Worm (Caenorhabditis elegans) whole organism, mixed stage, embryonic: Measurements from ENCODE around the gene set-17.

ENCODE experiments used
- M03D4.4 ChIP-seq: sonication (generic microtip); optimal IDR thresholded peaks from 2 replicates; lab custom pipeline; 2017; ENCODE audit warnings: mild to moderate bottlenecking, missing genetic modification characterization, missing compliant biosample characterization
- bed-3 ChIP-seq: fragments of 200-800 bp; sonication (Bioruptor generic); optimal IDR thresholded peaks from 3 replicates; lab custom pipeline; 2018; ENCODE audit warnings: mild to moderate bottlenecking, missing genetic modification characterization, moderate library complexity, missing compliant biosample characterization
- blmp-1 ChIP-seq: fragments of 150-350 bp; optimal IDR thresholded peaks from 2 replicates; lab custom pipeline; 2014; ENCODE audit warnings: missing biosample characterization, missing genetic modification characterization
- ceh-43 ChIP-seq: fragments of 200-800 bp; sonication (Bioruptor generic); optimal IDR thresholded peaks from 2 replicates; lab custom pipeline; 2018; ENCODE audit warnings: mild to moderate bottlenecking, missing genetic modification characterization, moderate library complexity, missing compliant biosample characterization
- ceh-83 ChIP-seq: fragments of 200-800 bp; sonication (Bioruptor generic); optimal IDR thresholded peaks from 2 replicates; lab custom pipeline; 2018; ENCODE audit warnings: mild to moderate bottlenecking, missing genetic modification characterization, missing compliant biosample characterization
- ces-1 ChIP-seq: fragments of 150-350 bp; optimal IDR thresholded peaks from 2 replicates; lab custom pipeline; 2014; ENCODE audit warnings: missing biosample characterization, missing genetic modification reagents, missing genetic modification characterization
- cnd-1 ChIP-seq: fragments of 200-800 bp; sonication (Bioruptor generic); optimal IDR thresholded peaks from 2 replicates; lab custom pipeline; 2018; ENCODE audit warnings: mild to moderate bottlenecking, missing genetic modification characterization, missing compliant biosample characterization
- drap-1 ChIP-seq: fragments of 200-800 bp; sonication (Bioruptor generic); optimal IDR thresholded peaks from 3 replicates; lab custom pipeline; 2018; ENCODE audit warnings: mild to moderate bottlenecking, missing genetic modification characterization, missing compliant biosample characterization
- elt-1 ChIP-seq: sonication (generic microtip); optimal IDR thresholded peaks from 2 replicates; lab custom pipeline; 2017; ENCODE audit warnings: missing genetic modification characterization, mild to moderate bottlenecking, missing compliant biosample characterization, antibody characterized with exemption, moderate library complexity, borderline replicate concordance; ENCODE audit not compliant: insufficient read depth
- elt-3 ChIP-seq: fragments of 150-350 bp; optimal IDR thresholded peaks from 2 replicates; lab custom pipeline; 2014; ENCODE audit warnings: missing biosample characterization, missing genetic modification characterization
- flh-1 ChIP-seq: fragments of 200-800 bp; sonication (Bioruptor generic); optimal IDR thresholded peaks from 2 replicates; lab custom pipeline; 2018; ENCODE audit warnings: mild to moderate bottlenecking, missing genetic modification characterization, moderate library complexity, missing compliant biosample characterization
- ham-2 ChIP-seq: fragments of 200-800 bp; sonication (Bioruptor generic); optimal IDR thresholded peaks from 2 replicates; lab custom pipeline; 2018; ENCODE audit warnings: mild to moderate bottlenecking, missing genetic modification characterization, missing compliant biosample characterization
- hlh-1 ChIP-seq: fragments of 150-350 bp; optimal IDR thresholded peaks from 2 replicates; lab custom pipeline; 2014; ENCODE audit warnings: missing biosample characterization, missing genetic modification reagents, missing genetic modification characterization
- lin-13 ChIP-seq: fragments of 150-350 bp; optimal IDR thresholded peaks from 2 replicates; lab custom pipeline; 2014; ENCODE audit warnings: missing biosample characterization, missing genetic modification characterization
- lin-32 ChIP-seq: fragments of 200-800 bp; sonication (Bioruptor generic); optimal IDR thresholded peaks from 2 replicates; lab custom pipeline; 2018; ENCODE audit warnings: mild to moderate bottlenecking, missing genetic modification characterization, missing compliant biosample characterization
- lsy-2 ChIP-seq: fragments of 150-350 bp; optimal IDR thresholded peaks from 2 replicates; lab custom pipeline; 2014; ENCODE audit warnings: missing biosample characterization, missing genetic modification characterization
- mls-2 ChIP-seq: sonication (generic microtip); optimal IDR thresholded peaks from 2 replicates; lab custom pipeline; 2016; ENCODE audit warnings: mild to moderate bottlenecking, missing genetic modification characterization, moderate library complexity, missing compliant biosample characterization
- nhr-2 ChIP-seq: fragments of 150-350 bp; optimal IDR thresholded peaks from 2 replicates; lab custom pipeline; 2014; ENCODE audit warnings: missing biosample characterization, missing genetic modification characterization
- nhr-237 ChIP-seq: fragments of 150-350 bp; optimal IDR thresholded peaks from 2 replicates; lab custom pipeline; 2014; ENCODE audit warnings: missing biosample characterization, missing genetic modification characterization
- nhr-28 ChIP-seq: fragments of 150-350 bp; optimal IDR thresholded peaks from 2 replicates; lab custom pipeline; 2014; ENCODE audit warnings: missing biosample characterization, missing genetic modification characterization
- nhr-76 ChIP-seq: sonication (generic microtip); optimal IDR thresholded peaks from 2 replicates; lab custom pipeline; 2017; ENCODE audit warnings: missing biosample characterization, missing genetic modification characterization
- pha-4 ChIP-seq: fragments of 150-350 bp; optimal IDR thresholded peaks from 2 replicates; lab custom pipeline; 2018; ENCODE audit warnings: missing biosample characterization, missing genetic modification reagents, missing genetic modification characterization
- sem-2 ChIP-seq: fragments of 200-800 bp; sonication (Bioruptor generic); optimal IDR thresholded peaks from 2 replicates; lab custom pipeline; 2018; ENCODE audit warnings: mild to moderate bottlenecking, missing genetic modification characterization, missing compliant biosample characterization
- sptf-1 ChIP-seq: sonication (generic microtip); optimal IDR thresholded peaks from 2 replicates; lab custom pipeline; 2017; ENCODE audit warnings: mild to moderate bottlenecking, missing genetic modification characterization, moderate library complexity, missing compliant biosample characterization
- tbx-8 ChIP-seq: fragments of 200-800 bp; sonication (Bioruptor generic); optimal IDR thresholded peaks from 2 replicates; lab custom pipeline; 2018; ENCODE audit warnings: mild to moderate bottlenecking, missing genetic modification characterization, moderate library complexity, missing compliant biosample characterization
- unc-62 ChIP-seq: fragments of 150-350 bp; optimal IDR thresholded peaks from 2 replicates; lab custom pipeline; 2014; ENCODE audit warnings: missing biosample characterization, missing genetic modification reagents, missing genetic modification characterization
- zip-8 ChIP-seq: fragments of 150-350 bp; optimal IDR thresholded peaks from 2 replicates; lab custom pipeline; 2014; ENCODE audit warnings: missing biosample characterization, missing genetic modification characterization

The set-17 gene

ce11 chrII:8914654-8915053, 25.6 kb downstream of the set-17 start:
- no peak for TF ChIP-seq lsy-2 (tag; lab: Kevin White, UChicago)
- TF ChIP-seq ces-1 (GFP tag; lab: Kevin White, UChicago) = no peak
- no peak for TF ChIP-seq ceh-83 (GFP tag; lab: Kevin White, UChicago)
- TF ChIP-seq tbx-8 = no peak
- TF ChIP-seq bed-3 (GFP tag; lab: Kevin White, UChicago) = no peak
- no peak for TF ChIP-seq nhr-28 (tag; lab: Kevin White, UChicago)
- no peak for TF ChIP-seq nhr-237 (tag; lab: Kevin White, UChicago)

- TF ChIP-seq lsy-2 (tag; lab: Kevin White, UChicago) (no peak), elt-1 (tag; lab: Kevin White, UChicago) (no peak), unc-62 (no peak)
These were observed 27.7 kb downstream of the set-17 start for ce11 chrII:8912523-8913017.

- TF ChIP-seq ceh-83 (GFP tag; lab: Kevin White, UChicago) = no peak
- no peak for TF ChIP-seq unc-62
- no peak for TF ChIP-seq cnd-1 (tag; lab: Kevin White, UChicago)
- no peak for TF ChIP-seq nhr-237 (tag; lab: Kevin White, UChicago)
- no peak for TF ChIP-seq lsy-2 (tag; lab: Kevin White, UChicago)
- no peak for TF ChIP-seq drap-1
- no peak for TF ChIP-seq lin-13 (tag; lab: Kevin White, UChicago)
- TF ChIP-seq hlh-1 (tag; lab: Kevin White, UChicago) = no peak
- TF ChIP-seq flh-1 = no peak
These were observed 28.4 kb downstream of the set-17 start, which contains the start of gene B0457.4 for ce11 chrII:8911929-8912328. B0457.4 (minus strand) TSS chrII:8912029.

- TF ChIP-seq M03D4.4 (tag; lab: Kevin White, UChicago) (no peak), mls-2 (tag; lab: Kevin White, UChicago) (no peak), ceh-43 (GFP tag; lab: Kevin White, UChicago) (no peak), blmp-1 (no peak), zip-8 (tag; lab: Kevin White, UChicago) (no peak), nhr-76 (no peak), flh-1 (no peak), sem-2 (no peak), ham-2 (GFP tag; lab: Kevin White, UChicago) (no peak), elt-1 (tag; lab: Kevin White, UChicago) (no peak), tbx-8 (no peak), nhr-237 (tag; lab: Kevin White, UChicago) (no peak), nhr-28 (tag; lab: Kevin White, UChicago) (no peak), ces-1 (GFP tag; lab: Kevin White, UChicago) (no peak)
These were observed 36.4 kb downstream of the set-17 start for ce11 chrII:8903871-8904270.

ce11 chrII:8899357-8899748, 40.9 kb downstream of the set-17 start:
- TF ChIP-seq nhr-2 = peak; percentile 69
- peak; percentile 69 for TF ChIP-seq ces-1 (GFP tag; lab: Kevin White, UChicago)
- no peak for TF ChIP-seq nhr-76
- no peak for TF ChIP-seq cnd-1 (tag; lab: Kevin White, UChicago)
- peak; percentile 67 for TF ChIP-seq pha-4 (tag; lab: Kevin White, UChicago)
- no peak for TF ChIP-seq elt-3
- TF ChIP-seq zip-8 (tag; lab: Kevin White, UChicago) = peak; percentile 35
- TF ChIP-seq elt-1 (tag; lab: Kevin White, UChicago) = no peak

- TF ChIP-seq cnd-1 (tag; lab: Kevin White, UChicago) (no peak), nhr-2 (peak; percentile 18), elt-1 (tag; lab: Kevin White, UChicago) (peak; percentile 89), ceh-83 (GFP tag; lab: Kevin White, UChicago) (peak; percentile 58), unc-62 (peak; percentile 60), sptf-1 (tag; lab: Kevin White, UChicago) (peak; percentile 5), lin-32 (GFP tag; lab: Kevin White, UChicago) (no peak)
These were observed 41.5 kb downstream of the set-17 start for ce11 chrII:8898582-8899356.
